Fruit fly (Drosophila melanogaster) whole organism, embryonic: ENCODE data around the gene CG6891.
A peak's percentile ranks its signal among the peaks of the same experiment; 100 is the strongest.

Source experiments
- Bdp1 ChIP-seq: fragments of 200-800 bp; sonication (Bioruptor generic); optimal IDR thresholded peaks from 3 replicates; lab custom pipeline; 2016; ENCODE audit warnings: missing biosample characterization, missing genetic modification characterization
- CG10274 ChIP-seq: fragments of 200-800 bp; sonication (Bioruptor generic); optimal IDR thresholded peaks from 3 replicates; lab custom pipeline; 2017; ENCODE audit warnings: missing biosample characterization, mild to moderate bottlenecking, missing genetic modification characterization
- CG10979 ChIP-seq: fragments of 200-800 bp; sonication (Bioruptor generic); optimal IDR thresholded peaks from 2 replicates; lab custom pipeline; 2018; ENCODE audit warnings: missing biosample characterization, mild to moderate bottlenecking, missing genetic modification characterization, moderate library complexity
- CG11085 ChIP-seq: fragments of 200-800 bp; sonication (Bioruptor generic); IDR thresholded peaks from 2 replicates; pipeline ENCODE4 v1.3.6; 2022; ENCODE audit warnings: missing biosample characterization, missing genetic modification characterization
- CG11456 ChIP-seq: fragments of 200-800 bp; sonication (Bioruptor generic); IDR thresholded peaks from 3 replicates; pipeline ENCODE4 v1.3.6; 2022; ENCODE audit warnings: missing biosample characterization, missing genetic modification characterization
- CG1233 ChIP-seq: fragments of 200-800 bp; sonication (Bioruptor generic); optimal IDR thresholded peaks from 4 replicates; lab custom pipeline; 2018; ENCODE audit warnings: missing biosample characterization, mild to moderate bottlenecking, missing genetic modification characterization
- CG12659 ChIP-seq: fragments of 200-800 bp; sonication (Bioruptor generic); optimal IDR thresholded peaks from 3 replicates; lab custom pipeline; 2017; ENCODE audit warnings: mild to moderate bottlenecking, missing biosample characterization, missing genetic modification reagents, missing genetic modification characterization
- CG12769 ChIP-seq: fragments of 200-800 bp; sonication (Bioruptor generic); optimal IDR thresholded peaks from 2 replicates; lab custom pipeline; 2019; ENCODE audit warnings: missing biosample characterization, mild to moderate bottlenecking, missing genetic modification characterization, moderate library complexity
- CG12942 ChIP-seq: fragments of 200-800 bp; sonication (Bioruptor generic); optimal IDR thresholded peaks from 3 replicates; lab custom pipeline; 2016; ENCODE audit warnings: missing biosample characterization, missing genetic modification characterization
- CG13775 ChIP-seq: fragments of 200-800 bp; sonication (Bioruptor generic); optimal IDR thresholded peaks from 3 replicates; lab custom pipeline; 2017; ENCODE audit warnings: missing biosample characterization, mild to moderate bottlenecking, missing genetic modification characterization
- CG15073 ChIP-seq: fragments of 200-800 bp; sonication (Bioruptor generic); optimal IDR thresholded peaks from 2 replicates; lab custom pipeline; 2016; ENCODE audit warnings: missing biosample characterization, missing genetic modification characterization
- CG15601 ChIP-seq: fragments of 200-800 bp; sonication (Bioruptor generic); optimal IDR thresholded peaks from 3 replicates; lab custom pipeline; 2019; ENCODE audit warnings: missing biosample characterization, mild to moderate bottlenecking, missing genetic modification characterization, moderate library complexity
- CG1602 ChIP-seq: fragments of 200-800 bp; sonication (Bioruptor generic); optimal IDR thresholded peaks from 3 replicates; lab custom pipeline; 2016; ENCODE audit warnings: missing biosample characterization, missing genetic modification characterization
- CG17361 ChIP-seq: fragments of 200-800 bp; sonication (Bioruptor generic); IDR thresholded peaks from 3 replicates; pipeline ENCODE4 v1.3.6; 2022; ENCODE audit warnings: missing biosample characterization, missing genetic modification characterization
- CG17912 ChIP-seq: fragments of 200-800 bp; sonication (Bioruptor generic); optimal IDR thresholded peaks from 2 replicates; lab custom pipeline; 2018; ENCODE audit warnings: missing biosample characterization, mild to moderate bottlenecking, missing genetic modification characterization
- CG1792 ChIP-seq: fragments of 200-800 bp; sonication (Bioruptor generic); optimal IDR thresholded peaks from 2 replicates; lab custom pipeline; 2016; ENCODE audit warnings: missing biosample characterization, missing genetic modification characterization
- CG2202 ChIP-seq: fragments of 200-800 bp; sonication (Bioruptor generic); optimal IDR thresholded peaks from 2 replicates; lab custom pipeline; 2018; ENCODE audit warnings: missing biosample characterization, mild to moderate bottlenecking, missing genetic modification characterization
- CG3163 ChIP-seq: fragments of 200-800 bp; sonication (Bioruptor generic); optimal IDR thresholded peaks from 3 replicates; lab custom pipeline; 2016; ENCODE audit warnings: missing biosample characterization, missing genetic modification characterization
- CG33557 ChIP-seq: fragments of 200-800 bp; sonication (Bioruptor generic); optimal IDR thresholded peaks from 2 replicates; lab custom pipeline; 2019; ENCODE audit warnings: missing biosample characterization, mild to moderate bottlenecking, missing genetic modification characterization, moderate library complexity
- CG3407 ChIP-seq: fragments of 200-800 bp; sonication (Bioruptor generic); optimal IDR thresholded peaks from 2 replicates; lab custom pipeline; 2018; ENCODE audit warnings: missing biosample characterization, mild to moderate bottlenecking, missing genetic modification characterization
- CG4730 ChIP-seq: fragments of 200-800 bp; sonication (Bioruptor generic); IDR thresholded peaks from 2 replicates; pipeline ENCODE4 v1.3.6; 2022; ENCODE audit warnings: missing biosample characterization, missing genetic modification characterization
- CG5245 ChIP-seq: fragments of 200-800 bp; sonication (Bioruptor generic); optimal IDR thresholded peaks from 3 replicates; lab custom pipeline; 2016; ENCODE audit warnings: missing biosample characterization, missing genetic modification characterization
- CG6175 ChIP-seq: fragments of 200-800 bp; sonication (Bioruptor generic); IDR thresholded peaks from 3 replicates; pipeline ENCODE4 v1.3.6; 2022; ENCODE audit warnings: missing biosample characterization, missing genetic modification characterization
- CG8359 ChIP-seq: fragments of 200-800 bp; sonication (Bioruptor generic); optimal IDR thresholded peaks from 2 replicates; lab custom pipeline; 2017; ENCODE audit warnings: missing biosample characterization, mild to moderate bottlenecking, missing genetic modification characterization, borderline replicate concordance
- CG9876 ChIP-seq: fragments of 200-800 bp; sonication (Bioruptor generic); optimal IDR thresholded peaks from 2 replicates; lab custom pipeline; 2016; ENCODE audit warnings: missing biosample characterization, missing genetic modification characterization
- HLH3B ChIP-seq: fragments of 200-800 bp; sonication (Bioruptor generic); IDR thresholded peaks from 2 replicates; pipeline ENCODE4 v1.3.6; 2022; ENCODE audit warnings: missing biosample characterization, missing genetic modification characterization
- Hand ChIP-seq: fragments of 200-800 bp; sonication (Bioruptor generic); optimal IDR thresholded peaks from 2 replicates; lab custom pipeline; 2017; ENCODE audit warnings: mild to moderate bottlenecking, missing biosample characterization, missing genetic modification reagents, missing genetic modification characterization
- HmgZ ChIP-seq: fragments of 200-800 bp; sonication (Bioruptor generic); optimal IDR thresholded peaks from 2 replicates; lab custom pipeline; 2018; ENCODE audit warnings: missing biosample characterization, mild to moderate bottlenecking, missing genetic modification characterization
- Hr51 ChIP-seq, 2 experiments: fragments of 200-800 bp; sonication (Bioruptor generic); optimal IDR thresholded peaks; 2 replicates in 1 of 2; 3 replicates in 1 of 2; lab custom pipeline; 2016 to 2018; ENCODE audit warnings: missing biosample characterization in 2 of 2, missing genetic modification characterization in 2 of 2, mild to moderate bottlenecking in 1 of 2, moderate library complexity in 1 of 2
- Kr ChIP-seq: fragments of 200-800 bp; sonication (Bioruptor generic); optimal IDR thresholded peaks from 2 replicates; lab custom pipeline; 2017; ENCODE audit warnings: missing biosample characterization, mild to moderate bottlenecking, missing genetic modification characterization
- Lpt ChIP-seq: fragments of >200 bp; optimal IDR thresholded peaks from 2 replicates; lab custom pipeline; 2018; ENCODE audit warnings: missing biosample characterization, missing genetic modification characterization
- Med ChIP-seq: fragments of 200-800 bp; sonication (Bioruptor generic); peaks from one replicate; lab custom pipeline; 2016; ENCODE audit warnings: missing biosample characterization, missing genetic modification characterization, mild to moderate bottlenecking, inconsistent platforms, moderate library complexity
- NC2α ChIP-seq: fragments of 200-800 bp; sonication (Bioruptor generic); optimal IDR thresholded peaks from 2 replicates; lab custom pipeline; 2016; ENCODE audit warnings: missing biosample characterization, missing genetic modification characterization
- cad ChIP-seq: fragments of >200 bp; optimal IDR thresholded peaks from 2 replicates; lab custom pipeline; 2017; ENCODE audit warnings: missing biosample characterization, missing genetic modification characterization
- chif ChIP-seq, 2 experiments: fragments of 200-800 bp; sonication (Bioruptor generic); optimal IDR thresholded peaks; 3 replicates each; lab custom pipeline; 2016; ENCODE audit warnings: missing biosample characterization in 2 of 2, missing genetic modification characterization in 2 of 2
- corto ChIP-seq: fragments of 200-800 bp; sonication (Bioruptor generic); optimal IDR thresholded peaks from 2 replicates; lab custom pipeline; 2016; ENCODE audit warnings: missing biosample characterization, mild to moderate bottlenecking, missing genetic modification characterization, moderate library complexity
- danr ChIP-seq: fragments of 200-800 bp; sonication (Bioruptor generic); IDR thresholded peaks from 2 replicates; pipeline ENCODE4 v1.3.6; 2022; ENCODE audit warnings: missing biosample characterization, missing genetic modification characterization
- dimm ChIP-seq: fragments of 200-800 bp; sonication (Bioruptor generic); IDR thresholded peaks from 2 replicates; pipeline ENCODE4 v1.3.6; 2022; ENCODE audit warnings: missing biosample characterization, missing genetic modification characterization
- fd64A ChIP-seq: fragments of 200-800 bp; sonication (Bioruptor generic); optimal IDR thresholded peaks from 3 replicates; lab custom pipeline; 2018; ENCODE audit warnings: missing biosample characterization, mild to moderate bottlenecking, missing genetic modification characterization
- gsb-n ChIP-seq: fragments of 200-800 bp; sonication (Bioruptor generic); optimal IDR thresholded peaks from 3 replicates; lab custom pipeline; 2018; ENCODE audit warnings: missing biosample characterization, mild to moderate bottlenecking, missing genetic modification characterization
- gt ChIP-seq: fragments of 200-800 bp; sonication (Bioruptor generic); IDR thresholded peaks from 2 replicates; pipeline ENCODE4 v1.3.6; 2022; ENCODE audit warnings: missing biosample characterization, missing genetic modification characterization
- ken ChIP-seq: fragments of 200-800 bp; sonication (Bioruptor generic); IDR thresholded peaks from 3 replicates; pipeline ENCODE4 v1.3.6; 2022; ENCODE audit warnings: missing biosample characterization, missing genetic modification characterization
- knrl ChIP-seq: fragments of 200-800 bp; sonication (Bioruptor generic); IDR thresholded peaks from 3 replicates; pipeline ENCODE4 v1.3.6; 2022; ENCODE audit warnings: missing biosample characterization, missing genetic modification characterization; ENCODE audit not compliant: partially characterized antibody
- onecut ChIP-seq: fragments of 200-800 bp; sonication (Bioruptor generic); IDR thresholded peaks from 2 replicates; pipeline ENCODE4 v1.3.6; 2022; ENCODE audit warnings: missing biosample characterization, missing genetic modification characterization
- sens-2 ChIP-seq: fragments of 200-800 bp; sonication (Bioruptor generic); IDR thresholded peaks from 2 replicates; pipeline ENCODE4 v1.3.6; 2022; ENCODE audit warnings: missing biosample characterization, missing genetic modification characterization
- slbo ChIP-seq: fragments of 200-800 bp; sonication (Bioruptor generic); IDR thresholded peaks from 2 replicates; pipeline ENCODE4 v1.3.6; 2022; ENCODE audit warnings: missing biosample characterization, missing genetic modification characterization
- slp2 ChIP-seq: fragments of 200-800 bp; sonication (Bioruptor generic); optimal IDR thresholded peaks from 2 replicates; lab custom pipeline; 2016; ENCODE audit warnings: missing biosample characterization, missing genetic modification characterization
- sr ChIP-seq: fragments of 200-800 bp; sonication (Bioruptor generic); IDR thresholded peaks from 3 replicates; pipeline ENCODE4 v1.3.6; 2022; ENCODE audit warnings: missing biosample characterization, missing genetic modification characterization
- tio ChIP-seq: fragments of 200-800 bp; sonication (Bioruptor generic); optimal IDR thresholded peaks from 2 replicates; lab custom pipeline; 2017; ENCODE audit warnings: missing biosample characterization, missing genetic modification characterization, inconsistent platforms
- unpg ChIP-seq: fragments of 200-800 bp; sonication (Bioruptor generic); optimal IDR thresholded peaks from 3 replicates; lab custom pipeline; 2018; ENCODE audit warnings: missing biosample characterization, mild to moderate bottlenecking, missing genetic modification characterization, moderate library complexity
- zen ChIP-seq: fragments of 200-800 bp; sonication (Bioruptor generic); optimal IDR thresholded peaks from 3 replicates; lab custom pipeline; 2018; ENCODE audit warnings: missing biosample characterization, mild to moderate bottlenecking, missing genetic modification characterization, moderate library complexity

The CG6891 gene

DNA sequence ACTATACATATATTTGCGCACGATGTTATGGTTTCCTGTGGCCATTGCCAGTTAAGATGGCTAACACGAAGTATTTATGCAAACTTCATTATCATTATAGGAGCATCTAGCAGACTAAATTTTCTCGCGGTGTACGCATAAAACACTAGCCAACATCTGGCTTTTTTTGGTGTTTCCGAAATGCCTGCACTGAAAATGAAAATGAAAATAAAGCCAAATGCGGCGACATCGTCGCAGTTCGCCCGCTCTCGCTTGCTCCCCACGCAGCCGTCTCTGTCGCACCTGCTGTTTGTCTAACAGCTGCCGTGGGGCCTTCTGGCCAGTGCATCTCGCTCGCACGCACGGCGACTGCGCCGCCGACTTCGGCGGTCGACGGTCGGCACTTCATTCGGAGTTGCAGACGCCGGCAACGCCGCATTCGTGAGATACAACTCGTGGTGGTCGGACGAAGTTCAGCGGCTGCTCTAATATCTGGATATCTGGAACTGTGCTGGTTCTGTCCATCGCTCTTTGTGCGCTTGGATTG, at the start of gene CG6891 (continued):
- TF ChIP-seq CG4730 (GFP tag; lab: Robert Waterston, UW) (no peak), Hand (GFP tag; lab: Kevin White, UChicago) (no peak), CG33557 (GFP tag; lab: Kevin White, UChicago) (peak; percentile 76), knrl (GFP tag; lab: Robert Waterston, UW) (no peak; the same call in 2 of the 3 replicates), CG1792 (no peak), Med (GFP tag; lab: Kevin White, UChicago) (peak; percentile 63), CG11085 (GFP tag; lab: Robert Waterston, UW) (no peak), CG15601 (tag; lab: Kevin White, UChicago) (peak; percentile 33), sr (no peak), cad (no peak), CG1602 (no peak), ken (peak; percentile 29; the same call in 1 of the 3 replicates), Hr51 (GFP tag; optimal IDR thresholded peaks at IDR 0.05; lab: Kevin White, UChicago) (peak in 1 of 2 experiments; percentile 10), CG11456 (GFP tag; lab: Robert Waterston, UW) (0 out of 3 replicates have a peak, but pooled peaks have one; percentile 25), HLH3B (no peak; the same call in 1 of the 2 replicates), Lpt (GFP tag; lab: Kevin White, UChicago) (no peak), danr (no peak), CG6175 (GFP tag; lab: Robert Waterston, UW) (no peak), dimm (GFP tag; lab: Robert Waterston, UW) (no peak), CG12942 (no peak), Kr (GFP tag; lab: Kevin White, UChicago) (no peak), slp2 (GFP tag; lab: Kevin White, UChicago) (no peak), CG1233 (no peak), CG12659 (GFP tag; lab: Kevin White, UChicago) (peak; percentile 3), CG5245 (GFP tag; lab: Kevin White, UChicago) (no peak), slbo (peak; percentile 14; the same call in 1 of the 2 replicates), gt (no peak), onecut (GFP tag; lab: Robert Waterston, UW) (0 out of 2 replicates have a peak, but pooled peaks have one; percentile 27), Bdp1 (peak; percentile 1), chif (GFP tag; optimal IDR thresholded peaks at IDR 0.05; lab: Kevin White, UChicago) (peak; percentile 16 to 23), CG17361 (GFP tag; lab: Robert Waterston, UW) (0 out of 3 replicates have a peak, but pooled peaks have one; percentile 16), zen (tag; lab: Kevin White, UChicago) (no peak), CG2202 (tag; lab: Kevin White, UChicago) (no peak), CG9876 (no peak), CG13775 (GFP tag; lab: Kevin White, UChicago) (no peak), CG17912 (GFP tag; lab: Kevin White, UChicago) (peak; percentile 13), NC2α (GFP tag; lab: Kevin White, UChicago) (peak; percentile 5), HmgZ (tag; lab: Kevin White, UChicago) (peak; percentile 5), unpg (GFP tag; lab: Kevin White, UChicago) (peak; percentile 41), CG3407 (GFP tag; lab: Kevin White, UChicago) (peak; percentile 54), corto (GFP tag; lab: Kevin White, UChicago) (no peak), fd64A (GFP tag; lab: Kevin White, UChicago) (no peak), CG12769 (peak; percentile 26), CG3163 (GFP tag; lab: Kevin White, UChicago) (no peak), CG10979 (tag; lab: Kevin White, UChicago) (peak; percentile 20), gsb-n (no peak), CG15073 (GFP tag; lab: Kevin White, UChicago) (no peak), tio (no peak), CG10274 (GFP tag; lab: Kevin White, UChicago) (no peak), sens-2 (GFP tag; lab: Robert Waterston, UW) (no peak), CG8359 (GFP tag; lab: Kevin White, UChicago) (no peak)
